Fruit fly (Drosophila melanogaster) whole organism, embryonic: ENCODE measurements around the gene cnc.

ENCODE experiments used
- Atf3 ChIP-seq: fragments of 200-800 bp; sonication (Bioruptor generic); optimal IDR thresholded peaks from 3 replicates; lab custom pipeline; 2016; ENCODE audit warnings: missing biosample characterization, missing genetic modification characterization
- Atf6 ChIP-seq: fragments of 200-800 bp; sonication (Bioruptor generic); IDR thresholded peaks from 2 replicates; pipeline ENCODE4 v1.3.6; 2022; ENCODE audit warnings: missing biosample characterization, missing genetic modification characterization
- CG10959 ChIP-seq: fragments of 200-800 bp; sonication (Bioruptor generic); IDR thresholded peaks from 2 replicates; pipeline ENCODE4 v1.3.6; 2022; ENCODE audit warnings: missing biosample characterization, missing genetic modification characterization
- CG11398 ChIP-seq: fragments of 200-800 bp; sonication (Bioruptor generic); optimal IDR thresholded peaks from 2 replicates; lab custom pipeline; 2016; ENCODE audit warnings: missing biosample characterization, missing genetic modification characterization
- CG12219 ChIP-seq: fragments of 200-800 bp; sonication (Bioruptor generic); optimal IDR thresholded peaks from 3 replicates; lab custom pipeline; 2018; ENCODE audit warnings: missing biosample characterization, mild to moderate bottlenecking, missing genetic modification characterization
- CG12659 ChIP-seq: fragments of 200-800 bp; sonication (Bioruptor generic); optimal IDR thresholded peaks from 3 replicates; lab custom pipeline; 2017; ENCODE audit warnings: mild to moderate bottlenecking, missing biosample characterization, missing genetic modification reagents, missing genetic modification characterization
- CG13894 ChIP-seq: fragments of 200-800 bp; sonication (Bioruptor generic); optimal IDR thresholded peaks from 3 replicates; lab custom pipeline; 2018; ENCODE audit warnings: missing biosample characterization, mild to moderate bottlenecking, missing genetic modification characterization, moderate library complexity
- CG14441 ChIP-seq: fragments of 200-800 bp; sonication (Bioruptor generic); IDR thresholded peaks from 2 replicates; pipeline ENCODE4 v1.3.6; 2022; ENCODE audit warnings: missing biosample characterization, missing genetic modification characterization
- CG1647 ChIP-seq: fragments of 200-800 bp; sonication (Bioruptor generic); optimal IDR thresholded peaks from 3 replicates; lab custom pipeline; 2016; ENCODE audit warnings: missing biosample characterization, missing genetic modification characterization
- CG17328 ChIP-seq: fragments of 200-800 bp; sonication (Bioruptor generic); IDR thresholded peaks from 2 replicates; pipeline ENCODE4 v1.3.6; 2022; ENCODE audit warnings: missing biosample characterization, missing genetic modification characterization
- CG17829 ChIP-seq: fragments of 200-800 bp; optimal IDR thresholded peaks from 2 replicates; lab custom pipeline; 2019; ENCODE audit warnings: missing biosample characterization, mild to moderate bottlenecking, missing genetic modification characterization, moderate library complexity
- CG2116 ChIP-seq: fragments of 200-800 bp; sonication (Bioruptor generic); optimal IDR thresholded peaks from 3 replicates; lab custom pipeline; 2018; ENCODE audit warnings: missing biosample characterization, mild to moderate bottlenecking, missing genetic modification characterization
- CG34422 ChIP-seq: fragments of 200-800 bp; sonication (Bioruptor generic); IDR thresholded peaks from 3 replicates; pipeline ENCODE4 v1.3.6; 2022; ENCODE audit warnings: missing biosample characterization, missing genetic modification characterization
- CG3838 ChIP-seq: fragments of 200-800 bp; sonication (Bioruptor generic); optimal IDR thresholded peaks from 3 replicates; lab custom pipeline; 2016; ENCODE audit warnings: missing biosample characterization, missing genetic modification characterization
- CG6689 ChIP-seq: fragments of 200-800 bp; sonication (Bioruptor generic); IDR thresholded peaks from 2 replicates; pipeline ENCODE4 v1.3.6; 2022; ENCODE audit warnings: missing biosample characterization, missing genetic modification characterization
- Dbx ChIP-seq: fragments of 200-800 bp; sonication (Bioruptor generic); IDR thresholded peaks from 3 replicates; pipeline ENCODE4 v1.3.6; 2022; ENCODE audit warnings: missing biosample characterization, missing genetic modification characterization
- Deaf1 ChIP-seq: fragments of 200-800 bp; optimal IDR thresholded peaks from 3 replicates; lab custom pipeline; 2019; ENCODE audit warnings: missing biosample characterization, mild to moderate bottlenecking, missing genetic modification characterization, moderate library complexity
- Drgx ChIP-seq: fragments of 200-800 bp; sonication (Bioruptor generic); IDR thresholded peaks from 2 replicates; pipeline ENCODE4 v1.3.6; 2022; ENCODE audit warnings: missing biosample characterization, missing genetic modification characterization
- Gsc ChIP-seq: fragments of 200-800 bp; sonication (Bioruptor generic); IDR thresholded peaks from 2 replicates; pipeline ENCODE4 v1.3.6; 2022; ENCODE audit warnings: missing biosample characterization, missing genetic modification characterization
- HmgD ChIP-seq: fragments of 200-800 bp; sonication (Bioruptor generic); optimal IDR thresholded peaks from 3 replicates; lab custom pipeline; 2016; ENCODE audit warnings: missing biosample characterization, missing genetic modification characterization
- Hr51 ChIP-seq, 2 experiments: fragments of 200-800 bp; sonication (Bioruptor generic); optimal IDR thresholded peaks; 2 replicates in 1 of 2; 3 replicates in 1 of 2; lab custom pipeline; 2016 to 2018; ENCODE audit warnings: missing biosample characterization in 2 of 2, missing genetic modification characterization in 2 of 2, mild to moderate bottlenecking in 1 of 2, moderate library complexity in 1 of 2
- MBD-R2 ChIP-seq: fragments of 200-800 bp; sonication (Bioruptor generic); IDR thresholded peaks from 2 replicates; pipeline ENCODE4 v1.3.6; 2022; ENCODE audit warnings: missing biosample characterization, missing genetic modification characterization
- Nf-YA ChIP-seq: fragments of 200-800 bp; sonication (Bioruptor generic); IDR thresholded peaks from 2 replicates; pipeline ENCODE4 v1.3.6; 2022; ENCODE audit warnings: missing biosample characterization, missing genetic modification characterization
- Side ChIP-seq: fragments of 200-800 bp; sonication (Bioruptor generic); optimal IDR thresholded peaks from 2 replicates; lab custom pipeline; 2016; ENCODE audit warnings: missing biosample characterization, missing genetic modification characterization
- Sox100B ChIP-seq: fragments of 200-800 bp; sonication (Bioruptor generic); optimal IDR thresholded peaks from 3 replicates; lab custom pipeline; 2018; ENCODE audit warnings: missing biosample characterization, mild to moderate bottlenecking, missing genetic modification characterization
- Trl ChIP-seq, 3 experiments: fragments of >200 bp in 2 of 3; fragments of 200-800 bp in 1 of 3; sonication (Bioruptor generic) in 1 of 3; optimal IDR thresholded peaks; 2 replicates in 1 of 3; 3 replicates in 2 of 3; lab custom pipeline; 2016 to 2017; ENCODE audit warnings: missing biosample characterization in 1 of 3, missing genetic modification characterization in 1 of 3
- abd-A ChIP-seq: fragments of 200-800 bp; sonication (Bioruptor generic); optimal IDR thresholded peaks from 3 replicates; lab custom pipeline; 2019; ENCODE audit warnings: missing biosample characterization, mild to moderate bottlenecking, missing genetic modification characterization, moderate library complexity
- ase ChIP-seq: fragments of 200-800 bp; sonication (Bioruptor generic); IDR thresholded peaks from 3 replicates; pipeline ENCODE4 v1.3.6; 2022; ENCODE audit warnings: missing biosample characterization, missing genetic modification characterization
- br ChIP-seq: fragments of >200 bp; optimal IDR thresholded peaks from 2 replicates; lab custom pipeline; 2017
- chm ChIP-seq: fragments of 200-800 bp; sonication (Bioruptor generic); IDR thresholded peaks from 2 replicates; pipeline ENCODE4 v1.3.6; 2022; ENCODE audit warnings: missing biosample characterization, missing genetic modification characterization
- crp ChIP-seq, 2 experiments: fragments of 200-800 bp; sonication (Bioruptor generic); optimal IDR thresholded peaks; 2 replicates in 1 of 2; 3 replicates in 1 of 2; lab custom pipeline; 2017; ENCODE audit warnings: missing biosample characterization in 2 of 2, missing genetic modification characterization in 2 of 2, mild to moderate bottlenecking in 1 of 2, moderate library complexity in 1 of 2
- dati ChIP-seq: fragments of 200-800 bp; sonication (Bioruptor generic); IDR thresholded peaks from 2 replicates; pipeline ENCODE4 v1.3.6; 2022; ENCODE audit warnings: missing biosample characterization, missing genetic modification characterization
- dysf ChIP-seq: fragments of 200-800 bp; sonication (Bioruptor generic); IDR thresholded peaks from 3 replicates; pipeline ENCODE4 v1.3.6; 2022; ENCODE audit warnings: missing biosample characterization, missing genetic modification characterization
- eve ChIP-seq, 2 experiments: fragments of >200 bp; optimal IDR thresholded peaks; 2 replicates each; lab custom pipeline; 2017; ENCODE audit warnings: missing biosample characterization in 2 of 2, missing genetic modification characterization in 2 of 2
- ewg ChIP-seq: fragments of 200-800 bp; sonication (Bioruptor generic); optimal IDR thresholded peaks from 3 replicates; lab custom pipeline; 2017; ENCODE audit warnings: mild to moderate bottlenecking, missing biosample characterization, missing genetic modification reagents, missing genetic modification characterization
- gce ChIP-seq: fragments of 200-800 bp; sonication (Bioruptor generic); IDR thresholded peaks from 3 replicates; pipeline ENCODE4 v1.3.6; 2022; ENCODE audit warnings: missing biosample characterization, missing genetic modification characterization
- h ChIP-seq: fragments of >200 bp; optimal IDR thresholded peaks from 2 replicates; lab custom pipeline; 2017
- ham ChIP-seq: fragments of 200-800 bp; sonication (Bioruptor generic); IDR thresholded peaks from 2 replicates; pipeline ENCODE4 v1.3.6; 2022; ENCODE audit warnings: missing biosample characterization, missing genetic modification characterization
- jigr1 ChIP-seq: fragments of 200-800 bp; sonication (Bioruptor generic); IDR thresholded peaks from 3 replicates; pipeline ENCODE4 v1.3.6; 2022; ENCODE audit warnings: missing biosample characterization, missing genetic modification characterization
- kah ChIP-seq: fragments of 200-800 bp; sonication (Bioruptor generic); optimal IDR thresholded peaks from 2 replicates; lab custom pipeline; 2018; ENCODE audit warnings: missing biosample characterization, mild to moderate bottlenecking, missing genetic modification characterization
- lab ChIP-seq: fragments of 200-800 bp; sonication (Bioruptor generic); optimal IDR thresholded peaks from 3 replicates; lab custom pipeline; 2017; ENCODE audit warnings: missing biosample characterization, missing genetic modification characterization, mild to moderate bottlenecking, moderate library complexity, missing genetic modification reagents
- mirr ChIP-seq: fragments of 200-800 bp; sonication (Bioruptor generic); optimal IDR thresholded peaks from 3 replicates; lab custom pipeline; 2018; ENCODE audit warnings: missing biosample characterization, mild to moderate bottlenecking, missing genetic modification characterization
- nau ChIP-seq: fragments of 200-800 bp; sonication (Bioruptor generic); optimal IDR thresholded peaks from 3 replicates; lab custom pipeline; 2017; ENCODE audit warnings: missing biosample characterization, mild to moderate bottlenecking, missing genetic modification characterization, missing genetic modification reagents
- nerfin-1 ChIP-seq: fragments of 200-800 bp; sonication (Bioruptor generic); optimal IDR thresholded peaks from 3 replicates; lab custom pipeline; 2019; ENCODE audit warnings: missing biosample characterization, mild to moderate bottlenecking, missing genetic modification characterization, moderate library complexity
- sd ChIP-seq: fragments of 200-800 bp; sonication (Bioruptor generic); optimal IDR thresholded peaks from 3 replicates; lab custom pipeline; 2018; ENCODE audit warnings: missing biosample characterization, mild to moderate bottlenecking, missing genetic modification characterization, moderate library complexity
- sim ChIP-seq: fragments of 200-800 bp; sonication (Bioruptor generic); IDR thresholded peaks from 2 replicates; pipeline ENCODE4 v1.3.6; 2022; ENCODE audit warnings: missing biosample characterization, missing genetic modification characterization
- slbo ChIP-seq: fragments of 200-800 bp; sonication (Bioruptor generic); IDR thresholded peaks from 2 replicates; pipeline ENCODE4 v1.3.6; 2022; ENCODE audit warnings: missing biosample characterization, missing genetic modification characterization
- sna ChIP-seq: fragments of 200-800 bp; sonication (Bioruptor generic); IDR thresholded peaks from 2 replicates; pipeline ENCODE4 v1.3.6; 2022; ENCODE audit warnings: missing biosample characterization, missing genetic modification characterization; ENCODE audit not compliant: partially characterized antibody
- tio ChIP-seq: fragments of 200-800 bp; sonication (Bioruptor generic); optimal IDR thresholded peaks from 2 replicates; lab custom pipeline; 2017; ENCODE audit warnings: missing biosample characterization, missing genetic modification characterization, inconsistent platforms
- unc-4 ChIP-seq: fragments of 200-800 bp; sonication (Bioruptor generic); IDR thresholded peaks from 2 replicates; pipeline ENCODE4 v1.3.6; 2022; ENCODE audit warnings: missing biosample characterization, missing genetic modification characterization; ENCODE audit not compliant: partially characterized antibody
- vfl ChIP-seq: fragments of 200-800 bp; sonication (Bioruptor generic); optimal IDR thresholded peaks from 2 replicates; lab custom pipeline; 2016; ENCODE audit warnings: missing biosample characterization, missing genetic modification characterization
- z ChIP-seq: fragments of 200-800 bp; sonication (Bioruptor generic); IDR thresholded peaks from 3 replicates; pipeline ENCODE4 v1.3.6; 2022; ENCODE audit warnings: missing biosample characterization, missing genetic modification characterization

The cnc gene

dm6 chr3R:23239934-23240632 is 13.6 kb upstream of the cnc start (continued):
- no peak for TF ChIP-seq sim (GFP tag; lab: Robert Waterston, UW)
- peak; percentile 51 for TF ChIP-seq CG14441 (GFP tag; lab: Robert Waterston, UW)
- peak; percentile 19 for TF ChIP-seq CG12219 (GFP tag; lab: Kevin White, UChicago)
- peak; percentile 77 for TF ChIP-seq Dbx (GFP tag; lab: Robert Waterston, UW)
- TF ChIP-seq ase (GFP tag; lab: Robert Waterston, UW): no peak
- peak; percentile 47 for TF ChIP-seq CG12659 (GFP tag; lab: Kevin White, UChicago)
- no peak for TF ChIP-seq CG3838
- no peak for TF ChIP-seq Atf3 (GFP tag; lab: Kevin White, UChicago)
- no peak for TF ChIP-seq chm (GFP tag; lab: Robert Waterston, UW)
- peak; percentile 25 for TF ChIP-seq vfl (GFP tag; lab: Kevin White, UChicago)
- TF ChIP-seq CG6689: peak; percentile 67
- peak; percentile 64; the same call in 1 of the 2 replicates for TF ChIP-seq CG17328
- no peak for TF ChIP-seq jigr1 (GFP tag; lab: Robert Waterston, UW)
- no peak for TF ChIP-seq sna (GFP tag; lab: Robert Waterston, UW)
- no peak for TF ChIP-seq CG10959 (GFP tag; lab: Robert Waterston, UW)
- TF ChIP-seq CG1647: peak; percentile 13
- no peak for TF ChIP-seq ham (GFP tag; lab: Robert Waterston, UW)
- TF ChIP-seq crp (GFP tag; optimal IDR thresholded peaks at IDR 0.05; lab: Kevin White, UChicago): no peak
- no peak for TF ChIP-seq tio (GFP tag; lab: Kevin White, UChicago)
- no peak for TF ChIP-seq HmgD (GFP tag; lab: Kevin White, UChicago)
- TF ChIP-seq CG11398 (GFP tag; lab: Kevin White, UChicago): peak; percentile 30
- peak; percentile 78 for TF ChIP-seq Atf6 (GFP tag; lab: Robert Waterston, UW)
- TF ChIP-seq Deaf1 (tag; lab: Kevin White, UChicago): peak; percentile 53
- TF ChIP-seq Gsc (GFP tag; lab: Robert Waterston, UW): 0 out of 2 replicates have a peak, but pooled peaks have one; percentile 19
- no peak for TF ChIP-seq dati (GFP tag; lab: Robert Waterston, UW)
- TF ChIP-seq nau: no peak
- TF ChIP-seq CG17829 (tag; lab: Kevin White, UChicago): peak; percentile 68
- TF ChIP-seq br (lab: Kevin White, UChicago): no peak
- peak; percentile 83 for TF ChIP-seq dysf (GFP tag; lab: Robert Waterston, UW)
- TF ChIP-seq Side (GFP tag; lab: Kevin White, UChicago): peak; percentile 64
- no peak for TF ChIP-seq h (lab: Kevin White, UChicago)
- TF ChIP-seq CG2116: no peak
- TF ChIP-seq unc-4: no peak
- TF ChIP-seq slbo (GFP tag; lab: Robert Waterston, UW): peak; percentile 77
- TF ChIP-seq Drgx: no peak
- TF ChIP-seq mirr (GFP tag; lab: Kevin White, UChicago): no peak
- TF ChIP-seq Sox100B (GFP tag; lab: Kevin White, UChicago): peak; percentile 73
- peak; percentile 20; the same call in 1 of the 2 replicates for TF ChIP-seq MBD-R2 (GFP tag; lab: Robert Waterston, UW)
- TF ChIP-seq lab (GFP tag; lab: Kevin White, UChicago): peak; percentile 90
- TF ChIP-seq CG13894 (tag; lab: Kevin White, UChicago): peak; percentile 28
- TF ChIP-seq, all 482 proteins: peak for 255

DNA sequence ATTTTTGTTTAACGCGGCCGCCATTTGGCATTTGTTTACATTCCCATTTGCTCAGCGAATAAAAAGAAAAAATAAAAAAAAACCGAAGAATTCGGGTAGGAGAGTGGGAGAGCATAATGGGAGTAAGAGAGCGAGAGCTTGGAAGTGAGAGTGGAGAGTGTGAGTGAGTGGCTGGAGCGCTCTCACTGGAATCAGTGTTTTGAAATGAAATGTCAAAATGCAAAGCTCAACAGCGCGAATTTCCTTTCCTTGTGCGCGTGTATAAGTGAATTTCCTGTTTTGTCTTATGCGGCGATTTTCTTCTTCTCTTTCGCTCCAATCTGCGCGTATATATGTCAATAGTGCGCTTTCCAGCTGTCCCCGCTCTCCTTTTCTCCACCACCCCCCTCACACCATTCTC is 12.5 kb upstream of the cnc start:
- no peak for TF ChIP-seq gce (GFP tag; lab: Robert Waterston, UW)
- TF ChIP-seq abd-A: peak; percentile 34
- TF ChIP-seq kah: no peak
- peak in 1 of 2 experiments; percentile 74 for TF ChIP-seq Hr51 (GFP tag; optimal IDR thresholded peaks at IDR 0.05; lab: Kevin White, UChicago)
- TF ChIP-seq eve (GFP tag; optimal IDR thresholded peaks at IDR 0.05; lab: Kevin White, UChicago): no peak
- peak; percentile 60 to 85 for TF ChIP-seq Trl (optimal IDR thresholded peaks at IDR 0.05; lab: Kevin White, UChicago)
- no peak for TF ChIP-seq Trl (GFP tag; optimal IDR thresholded peaks at IDR 0.05; lab: Kevin White, UChicago)
- TF ChIP-seq sd: peak; percentile 80
- TF ChIP-seq ewg (GFP tag; lab: Kevin White, UChicago): peak; percentile 33
- 0 out of 3 replicates have a peak, but pooled peaks have one; percentile 29 for TF ChIP-seq z (GFP tag; lab: Robert Waterston, UW)
- no peak for TF ChIP-seq Nf-YA
- 0 out of 3 replicates have a peak, but pooled peaks have one; percentile 11 for TF ChIP-seq CG34422
- peak; percentile 23 for TF ChIP-seq nerfin-1
